Worm (Caenorhabditis elegans): ENCODE measurements around the gene F02A9.7.

- TF ChIP-seq him-1 (tag; optimal IDR thresholded peaks at IDR 0.05) (no peak), W03F9.2 (tag; optimal IDR thresholded peaks at IDR 0.05) (no peak), dao-5 (tag; optimal IDR thresholded peaks at IDR 0.05) (no peak)
Observed at ce11 chrIII:9060267-9060666, 15.2 kb downstream of the F02A9.7 start.
